Fruit fly (Drosophila melanogaster): ENCODE results near the gene CG2004.

CG2004 gene

dm6 chrX:8669434-8669833 lies 45.3 kb downstream of the CG2004 start (continued):
- TF ChIP-seq CG14710 (tag; optimal IDR thresholded peaks at IDR 0.05) = peak; percentile 21
- peak; percentile 50 for TF ChIP-seq CG10979 (tag; optimal IDR thresholded peaks at IDR 0.05)
- peak; percentile 60; the same call in 1 of the 3 replicates for TF ChIP-seq ci (GFP tag; IDR thresholded peaks at IDR 0.05)
- peak; percentile 44 for TF ChIP-seq sisA (GFP tag; IDR thresholded peaks at IDR 0.05)
- TF ChIP-seq Xrp1 (GFP tag; IDR thresholded peaks at IDR 0.05) = peak; percentile 49
- TF ChIP-seq fd96Cb (tag; optimal IDR thresholded peaks at IDR 0.05) = peak; percentile 20
- peak; percentile 5 for TF ChIP-seq CG12391 (tag; optimal IDR thresholded peaks at IDR 0.05)
- peak; percentile 1 for TF ChIP-seq CG9727 (GFP tag; optimal IDR thresholded peaks at IDR 0.05)
- TF ChIP-seq CG17328 (GFP tag; IDR thresholded peaks at IDR 0.05) = peak; percentile 51; the same call in 1 of the 2 replicates
- TF ChIP-seq CG2712 (tag; optimal IDR thresholded peaks at IDR 0.05) = peak; percentile 25
- peak; percentile 57 for TF ChIP-seq CG6689 (GFP tag; IDR thresholded peaks at IDR 0.05)
- no peak for TF ChIP-seq Dref (GFP tag; IDR thresholded peaks at IDR 0.05)
- TF ChIP-seq tgo (GFP tag; IDR thresholded peaks at IDR 0.05) = peak; percentile 14; the same call in 1 of the 3 replicates

- TF ChIP-seq CG7963 (GFP tag; IDR thresholded peaks at IDR 0.05; ENCODE audit: partially characterized antibody) (no peak), Doc3 (GFP tag; IDR thresholded peaks at IDR 0.05; ENCODE audit: partially characterized antibody) (no peak), Scr (GFP tag; IDR thresholded peaks at IDR 0.05; ENCODE audit: partially characterized antibody) (no peak), CG9727 (GFP tag; optimal IDR thresholded peaks at IDR 0.05) (no peak), Mad (GFP tag; optimal IDR thresholded peaks at IDR 0.05) (no peak), usp (GFP tag; optimal IDR thresholded peaks at IDR 0.05) (no peak), CG42726 (GFP tag; IDR thresholded peaks at IDR 0.05; ENCODE audit: partially characterized antibody) (no peak), stwl (tag; optimal IDR thresholded peaks at IDR 0.05) (no peak), Med (GFP tag) (peak; percentile 3), caup (GFP tag; optimal IDR thresholded peaks at IDR 0.05; ENCODE audit: severe bottlenecking) (no peak), sens (GFP tag) (peak; percentile 42), zfh1 (GFP tag; IDR thresholded peaks at IDR 0.05) (0 out of 3 replicates have a peak, but pooled peaks have one; percentile 21), ken (GFP tag; IDR thresholded peaks at IDR 0.05) (no peak)
Measured at dm6 chrX:8667709-8668108, 47.0 kb downstream of the CG2004 start.

dm6 chrX:8667070-8667469 lies 47.7 kb downstream of the CG2004 start:
- TF ChIP-seq Hmx (GFP tag; optimal IDR thresholded peaks at IDR 0.05) (no peak), oc (tag; optimal IDR thresholded peaks at IDR 0.05) (peak; percentile 90)

- no peak for TF ChIP-seq Doc3 (GFP tag; IDR thresholded peaks at IDR 0.05; ENCODE audit: partially characterized antibody)
- TF ChIP-seq CG8281 (tag; optimal IDR thresholded peaks at IDR 0.05) = no peak
- TF ChIP-seq Rfx (GFP tag; IDR thresholded peaks at IDR 0.05) = no peak
- peak; percentile 50 for TF ChIP-seq zen (tag; optimal IDR thresholded peaks at IDR 0.05)
- no peak for TF ChIP-seq Doc2 (GFP tag; IDR thresholded peaks at IDR 0.05)
- no peak for TF ChIP-seq CG12104 (GFP tag; optimal IDR thresholded peaks at IDR 0.05)
- TF ChIP-seq CG11504 (tag; optimal IDR thresholded peaks at IDR 0.05) = peak; percentile 2
- peak; percentile 34 for TF ChIP-seq CG10979 (tag; optimal IDR thresholded peaks at IDR 0.05)
- no peak for TF ChIP-seq ewg (GFP tag; optimal IDR thresholded peaks at IDR 0.05)
- no peak for TF ChIP-seq caup (GFP tag; optimal IDR thresholded peaks at IDR 0.05; ENCODE audit: severe bottlenecking)
- no peak for TF ChIP-seq chm (GFP tag; IDR thresholded peaks at IDR 0.05)
- peak in 1 of 2 experiments; percentile 18 for TF ChIP-seq bsh (GFP tag; optimal IDR thresholded peaks at IDR 0.05)
- peak; percentile 12 for TF ChIP-seq fd102C (GFP tag; optimal IDR thresholded peaks at IDR 0.05)
- TF ChIP-seq crol (GFP tag; IDR thresholded peaks at IDR 0.05) = peak; percentile 49; the same call in 1 of the 2 replicates
- TF ChIP-seq oc (tag; optimal IDR thresholded peaks at IDR 0.05) = peak; percentile 51
- no peak for TF ChIP-seq klu (GFP tag; IDR thresholded peaks at IDR 0.05)
- TF ChIP-seq CG1647 (GFP tag; optimal IDR thresholded peaks at IDR 0.05) = no peak
- peak; percentile 12 for TF ChIP-seq ac (GFP tag; optimal IDR thresholded peaks at IDR 0.05)
- TF ChIP-seq CG4404 (GFP tag; IDR thresholded peaks at IDR 0.05) = peak; percentile 55; the same call in 1 of the 2 replicates
- no peak for TF ChIP-seq tup (GFP tag; optimal IDR thresholded peaks at IDR 0.05)
- TF ChIP-seq CG7987 (GFP tag; optimal IDR thresholded peaks at IDR 0.05) = no peak
Measured at dm6 chrX:8665576-8666297, 49.0 kb downstream of the CG2004 start.

All from whole organism, embryonic.